Worm (Caenorhabditis elegans) whole organism, early embryonic: ENCODE data around the gene acr-25.

ENCODE experiments used
- B0310.2 ChIP-seq: sonication (generic microtip); optimal IDR thresholded peaks from 2 replicates; lab custom pipeline; 2016; ENCODE audit warnings: mild to moderate bottlenecking, missing genetic modification characterization, missing compliant biosample characterization
- F13C5.2 ChIP-seq: sonication (generic microtip); optimal IDR thresholded peaks from 2 replicates; lab custom pipeline; 2017; ENCODE audit warnings: mild to moderate bottlenecking, missing genetic modification characterization, inconsistent platforms, missing compliant biosample characterization
- aly-1 ChIP-seq: sonication (generic microtip); optimal IDR thresholded peaks from 2 replicates; lab custom pipeline; 2016; ENCODE audit warnings: missing genetic modification characterization, missing compliant biosample characterization
- ama-1 ChIP-seq: fragments of 150-350 bp; optimal IDR thresholded peaks from 2 replicates; lab custom pipeline; 2014
- ceh-13 ChIP-seq: fragments of 200-800 bp; sonication (Bioruptor generic); optimal IDR thresholded peaks from 2 replicates; lab custom pipeline; 2018; ENCODE audit warnings: mild to moderate bottlenecking, missing genetic modification characterization, missing compliant biosample characterization
- ceh-36 ChIP-seq: sonication (generic microtip); optimal IDR thresholded peaks from 2 replicates; lab custom pipeline; 2016; ENCODE audit warnings: missing genetic modification characterization, inconsistent platforms, missing compliant biosample characterization
- ets-7 ChIP-seq: sonication (generic microtip); optimal IDR thresholded peaks from 2 replicates; lab custom pipeline; 2016; ENCODE audit warnings: missing genotype, missing genetic modification characterization, missing compliant biosample characterization
- flt-1 ChIP-seq: fragments of 200-800 bp; sonication (Bioruptor generic); IDR thresholded peaks from 2 replicates; pipeline ENCODE4 v1.3.6; 2022; ENCODE audit warnings: missing genetic modification characterization, missing compliant biosample characterization
- hmbx-1 ChIP-seq: sonication (generic microtip); optimal IDR thresholded peaks from 2 replicates; lab custom pipeline; 2016; ENCODE audit warnings: mild to moderate bottlenecking, missing genetic modification characterization, missing compliant biosample characterization
- hnd-1 ChIP-seq: sonication (generic microtip); optimal IDR thresholded peaks from 2 replicates; lab custom pipeline; 2016; ENCODE audit warnings: missing genetic modification characterization, missing compliant biosample characterization
- pes-1 ChIP-seq: fragments of 200-800 bp; sonication (Bioruptor generic); IDR thresholded peaks from 2 replicates; pipeline ENCODE4 v1.3.6; 2022; ENCODE audit warnings: missing genetic modification reagents, missing genetic modification characterization, missing compliant biosample characterization
- scrt-1 ChIP-seq: fragments of 200-800 bp; sonication (Bioruptor generic); IDR thresholded peaks from 2 replicates; pipeline ENCODE4 v1.3.6; 2022; ENCODE audit warnings: missing genetic modification characterization, missing compliant biosample characterization
- sea-1 ChIP-seq: fragments of 200-800 bp; sonication (Bioruptor generic); conservative IDR thresholded peaks from 2 replicates; pipeline ENCODE4 v1.3.6; 2022; ENCODE audit warnings: missing genetic modification characterization, missing compliant biosample characterization
- tbx-11 ChIP-seq: fragments of 200-800 bp; sonication (Bioruptor generic); IDR thresholded peaks from 2 replicates; pipeline ENCODE4 v1.3.6; 2022; ENCODE audit warnings: missing genetic modification characterization, missing compliant biosample characterization
- tbx-37 ChIP-seq: fragments of 200-800 bp; sonication (Bioruptor generic); conservative IDR thresholded peaks from 2 replicates; pipeline ENCODE4 v1.3.6; 2022; ENCODE audit warnings: missing genetic modification reagents, missing genetic modification characterization, missing compliant biosample characterization
- tra-4 ChIP-seq: sonication (generic microtip); optimal IDR thresholded peaks from 2 replicates; lab custom pipeline; 2017; ENCODE audit warnings: missing genetic modification characterization, missing compliant biosample characterization

acr-25 gene

ce11 chrIV:6514700-6515099 lies 50.6 kb downstream of the acr-25 start:
- TF ChIP-seq F13C5.2 (tag; lab: Kevin White, UChicago) (no peak), hmbx-1 (tag; lab: Kevin White, UChicago) (no peak), ets-7 (tag; lab: Kevin White, UChicago) (no peak), tbx-11 (GFP tag; lab: Robert Waterston, UW) (no peak), B0310.2 (no peak), ceh-36 (tag; lab: Kevin White, UChicago) (no peak), ceh-13 (no peak), flt-1 (GFP tag; lab: Robert Waterston, UW) (no peak), ama-1 (lab: Kevin White, UChicago) (no peak), hnd-1 (tag; lab: Kevin White, UChicago) (no peak), scrt-1 (GFP tag; lab: Robert Waterston, UW) (no peak), sea-1 (no peak), aly-1 (tag; lab: Kevin White, UChicago) (no peak), pes-1 (GFP tag; lab: Robert Waterston, UW) (no peak), tra-4 (tag; lab: Kevin White, UChicago) (no peak)

DNA sequence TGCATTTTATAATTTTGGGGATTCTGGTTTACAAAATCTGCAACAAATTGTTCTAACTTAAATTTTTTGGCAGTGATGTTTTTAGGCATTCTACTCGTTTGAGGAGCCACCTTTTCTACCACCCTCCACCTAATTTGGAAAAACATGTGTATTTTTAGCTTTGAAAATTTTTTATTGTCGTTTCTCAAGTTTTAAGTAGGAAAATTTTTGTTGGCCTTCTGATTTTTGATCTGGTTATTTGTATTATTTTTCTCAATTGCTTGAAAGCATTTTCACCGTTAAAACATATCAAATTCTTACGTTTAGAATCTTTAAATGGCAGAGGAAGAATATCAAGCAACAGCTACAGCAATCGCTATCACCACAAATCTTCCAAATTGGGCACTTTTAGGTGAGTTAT lies 53.8 kb downstream of the acr-25 start, which contains the start of gene C01G5.7:
TSS of gene C01G5.7 (plus strand) at position 301 of the 400 bp plus-strand sequence.
- no peak for TF ChIP-seq ama-1 (lab: Kevin White, UChicago)
- no peak for TF ChIP-seq ceh-13
- TF ChIP-seq tra-4 (tag; lab: Kevin White, UChicago): no peak
- no peak for TF ChIP-seq hmbx-1 (tag; lab: Kevin White, UChicago)
- TF ChIP-seq hnd-1 (tag; lab: Kevin White, UChicago): no peak
- TF ChIP-seq tbx-37 (GFP tag; lab: Robert Waterston, UW): no peak
- TF ChIP-seq ceh-36 (tag; lab: Kevin White, UChicago): no peak
- no peak for TF ChIP-seq sea-1
- TF ChIP-seq F13C5.2 (tag; lab: Kevin White, UChicago): no peak
- no peak for TF ChIP-seq pes-1 (GFP tag; lab: Robert Waterston, UW)
- no peak for TF ChIP-seq aly-1 (tag; lab: Kevin White, UChicago)
- TF ChIP-seq scrt-1 (GFP tag; lab: Robert Waterston, UW): no peak
- TF ChIP-seq tbx-11 (GFP tag; lab: Robert Waterston, UW): no peak
- TF ChIP-seq flt-1 (GFP tag; lab: Robert Waterston, UW): no peak
